Worm (Caenorhabditis elegans) whole organism, L1 larva: ENCODE results near the gene R06F6.14.
A peak's percentile ranks its signal among the peaks of the same experiment; 100 is the strongest.

Experiments used
- C04F5.9 ChIP-seq: sonication (generic microtip); optimal IDR thresholded peaks from 2 replicates; lab custom pipeline; 2016; ENCODE audit warnings: missing genetic modification characterization, missing compliant biosample characterization
- C16A3.4 ChIP-seq: fragments of 150-350 bp; optimal IDR thresholded peaks from 2 replicates; lab custom pipeline; 2014; ENCODE audit warnings: missing biosample characterization, missing genetic modification characterization
- Y116A8C.19 ChIP-seq: sonication (generic microtip); optimal IDR thresholded peaks from 2 replicates; lab custom pipeline; 2016; ENCODE audit warnings: missing compliant biosample characterization, missing genetic modification characterization, borderline replicate concordance
- alr-1 ChIP-seq: fragments of 200-800 bp; sonication (Bioruptor generic); optimal IDR thresholded peaks from 2 replicates; lab custom pipeline; 2018; ENCODE audit warnings: borderline replicate concordance, mild to moderate bottlenecking, missing genetic modification characterization, missing compliant biosample characterization
- aly-2 ChIP-seq: fragments of 150-350 bp; optimal IDR thresholded peaks from 2 replicates; lab custom pipeline; 2014; ENCODE audit warnings: missing biosample characterization, missing genetic modification characterization
- ama-1 ChIP-seq: fragments of 150-350 bp; optimal IDR thresholded peaks from 2 replicates; lab custom pipeline; 2014
- blmp-1 ChIP-seq: fragments of 150-350 bp; optimal IDR thresholded peaks from 2 replicates; lab custom pipeline; 2014; ENCODE audit warnings: missing biosample characterization, missing genetic modification characterization
- ceh-8 ChIP-seq: fragments of 200-800 bp; sonication (Bioruptor generic); optimal IDR thresholded peaks from 2 replicates; lab custom pipeline; 2018; ENCODE audit warnings: mild to moderate bottlenecking, missing genetic modification characterization, moderate library complexity, missing compliant biosample characterization
- dsc-1 ChIP-seq: sonication (generic microtip); optimal IDR thresholded peaks from 2 replicates; lab custom pipeline; 2016; ENCODE audit warnings: mild to moderate bottlenecking, missing genetic modification characterization, missing compliant biosample characterization
- efl-1 ChIP-seq, 4 experiments: fragments of 150-350 bp; optimal IDR thresholded peaks in 3 of 4; peaks in 1 of 4; 1 replicate in 1 of 4; 2 replicates in 3 of 4; lab custom pipeline; 2014; ENCODE audit warnings: missing biosample characterization in 2 of 4, missing genetic modification characterization in 2 of 4, missing genetic modification reagents in 2 of 4
- egl-13 ChIP-seq: sonication (generic microtip); optimal IDR thresholded peaks from 2 replicates; lab custom pipeline; 2016; ENCODE audit warnings: missing genotype, missing genetic modification reagents, missing genetic modification characterization, missing compliant biosample characterization
- elt-2 ChIP-seq: sonication (generic microtip); optimal IDR thresholded peaks from 2 replicates; lab custom pipeline; 2016; ENCODE audit warnings: missing genetic modification characterization, mild to moderate bottlenecking, inconsistent platforms, missing compliant biosample characterization, missing genetic modification reagents
- elt-3 ChIP-seq, 6 experiments: fragments of 150-350 bp in 1 of 6; sonication (generic microtip); optimal IDR thresholded peaks; 2 replicates each; lab custom pipeline; 2017 to 2018; ENCODE audit warnings: missing biosample characterization in 6 of 6, missing genetic modification characterization in 6 of 6, inconsistent platforms in 1 of 6
- ets-5 ChIP-seq: fragments of 200-800 bp; sonication (Bioruptor generic); IDR thresholded peaks from 2 replicates; pipeline ENCODE4 v1.3.6; 2022; ENCODE audit warnings: missing genetic modification characterization, missing compliant biosample characterization
- fkh-10 ChIP-seq: sonication (generic microtip); optimal IDR thresholded peaks from 2 replicates; lab custom pipeline; 2017; ENCODE audit warnings: missing biosample characterization, missing genetic modification reagents, missing genetic modification characterization
- fkh-4 ChIP-seq: sonication (generic microtip); optimal IDR thresholded peaks from 2 replicates; lab custom pipeline; 2016; ENCODE audit warnings: missing compliant biosample characterization, missing genetic modification characterization, borderline replicate concordance
- grh-1 ChIP-seq: fragments of 200-800 bp; sonication (Bioruptor generic); IDR thresholded peaks from 2 replicates; pipeline ENCODE4 v1.3.6; 2022; ENCODE audit warnings: missing genetic modification reagents, missing genetic modification characterization, missing compliant biosample characterization
- hpl-2 ChIP-seq: fragments of 150-350 bp; optimal IDR thresholded peaks from 2 replicates; lab custom pipeline; 2014; ENCODE audit warnings: missing biosample characterization, missing genetic modification reagents, missing genetic modification characterization
- isw-1 ChIP-seq: fragments of 200-800 bp; sonication (Bioruptor generic); IDR thresholded peaks from 2 replicates; pipeline ENCODE4 v1.3.6; 2022; ENCODE audit warnings: missing genetic modification characterization, missing compliant biosample characterization
- jun-1 ChIP-seq: fragments of 150-350 bp; optimal IDR thresholded peaks from 2 replicates; lab custom pipeline; 2014; ENCODE audit warnings: missing biosample characterization, missing genetic modification reagents, missing genetic modification characterization
- lin-13 ChIP-seq: fragments of 150-350 bp; optimal IDR thresholded peaks from 2 replicates; lab custom pipeline; 2014; ENCODE audit warnings: missing biosample characterization, missing genetic modification reagents, missing genetic modification characterization
- lin-35 ChIP-seq, 2 experiments: fragments of 150-350 bp; optimal IDR thresholded peaks; 2 replicates each; lab custom pipeline; 2014; ENCODE audit warnings: missing biosample characterization in 2 of 2, missing genetic modification characterization in 2 of 2, missing genetic modification reagents in 2 of 2
- lir-3 ChIP-seq: sonication (generic microtip); optimal IDR thresholded peaks from 2 replicates; lab custom pipeline; 2016; ENCODE audit warnings: mild to moderate bottlenecking, missing genetic modification characterization, moderate library complexity, missing compliant biosample characterization; ENCODE audit not compliant: poor library complexity
- lsy-2 ChIP-seq, 2 experiments: fragments of 150-350 bp; optimal IDR thresholded peaks; 2 replicates each; lab custom pipeline; 2014; ENCODE audit warnings: missing biosample characterization in 2 of 2, missing genetic modification characterization in 2 of 2
- mdl-1 ChIP-seq, 2 experiments: fragments of 150-350 bp; optimal IDR thresholded peaks; 2 replicates each; lab custom pipeline; 2014 to 2017; ENCODE audit warnings: missing biosample characterization in 2 of 2, missing genetic modification characterization in 2 of 2, inconsistent platforms in 1 of 2
- mef-2 ChIP-seq: fragments of 150-350 bp; optimal IDR thresholded peaks from 2 replicates; lab custom pipeline; 2014; ENCODE audit warnings: missing biosample characterization, missing genetic modification characterization
- mep-1 ChIP-seq: fragments of 150-350 bp; optimal IDR thresholded peaks from 2 replicates; lab custom pipeline; 2014; ENCODE audit warnings: missing biosample characterization, missing genetic modification characterization
- nhr-11 ChIP-seq: fragments of 150-350 bp; optimal IDR thresholded peaks from 2 replicates; lab custom pipeline; 2014; ENCODE audit warnings: missing biosample characterization, missing genetic modification characterization
- nhr-20 ChIP-seq: sonication (generic microtip); optimal IDR thresholded peaks from 2 replicates; lab custom pipeline; 2016; ENCODE audit warnings: mild to moderate bottlenecking, missing genetic modification characterization, missing compliant biosample characterization
- nhr-237 ChIP-seq: fragments of 150-350 bp; optimal IDR thresholded peaks from 2 replicates; lab custom pipeline; 2014; ENCODE audit warnings: missing biosample characterization, missing genetic modification characterization
- nhr-47 ChIP-seq: sonication (generic microtip); optimal IDR thresholded peaks from 2 replicates; lab custom pipeline; 2016; ENCODE audit warnings: mild to moderate bottlenecking, missing genetic modification characterization, moderate library complexity, missing compliant biosample characterization
- nhr-71 ChIP-seq: sonication (generic microtip); optimal IDR thresholded peaks from 2 replicates; lab custom pipeline; 2016; ENCODE audit warnings: mild to moderate bottlenecking, missing genetic modification characterization, moderate library complexity, missing compliant biosample characterization
- nhr-77 ChIP-seq: fragments of 150-350 bp; optimal IDR thresholded peaks from 2 replicates; lab custom pipeline; 2014; ENCODE audit warnings: missing biosample characterization, missing genetic modification characterization
- nhr-85 ChIP-seq: sonication (generic microtip); peaks from one replicate; lab custom pipeline; 2016; ENCODE audit warnings: missing genetic modification characterization, inconsistent platforms, missing compliant biosample characterization
- nhr-90 ChIP-seq: sonication (generic microtip); optimal IDR thresholded peaks from 2 replicates; lab custom pipeline; 2016; ENCODE audit warnings: mild to moderate bottlenecking, missing genetic modification characterization, missing compliant biosample characterization; ENCODE audit not compliant: poor library complexity
- pag-3 ChIP-seq: sonication (generic microtip); optimal IDR thresholded peaks from 2 replicates; lab custom pipeline; 2017; ENCODE audit warnings: missing genetic modification characterization, mild to moderate bottlenecking, missing compliant biosample characterization, antibody characterized with exemption, borderline replicate concordance; ENCODE audit not compliant: insufficient read depth
- pax-3 ChIP-seq: fragments of 200-800 bp; sonication (Bioruptor generic); optimal IDR thresholded peaks from 2 replicates; lab custom pipeline; 2018; ENCODE audit warnings: mild to moderate bottlenecking, missing genetic modification characterization, moderate library complexity, missing compliant biosample characterization
- pqm-1 ChIP-seq: sonication (generic microtip); optimal IDR thresholded peaks from 3 replicates; lab custom pipeline; 2017; ENCODE audit warnings: missing biosample characterization, missing genetic modification characterization
- rnt-1 ChIP-seq: sonication (generic microtip); optimal IDR thresholded peaks from 2 replicates; lab custom pipeline; 2016; ENCODE audit warnings: mild to moderate bottlenecking, missing genetic modification characterization, moderate library complexity, missing compliant biosample characterization
- skn-1 ChIP-seq: fragments of 150-350 bp; optimal IDR thresholded peaks from 2 replicates; lab custom pipeline; 2014; ENCODE audit warnings: missing biosample characterization, missing genetic modification characterization
- snpc-4 ChIP-seq: fragments of 150-350 bp; optimal IDR thresholded peaks from 2 replicates; lab custom pipeline; 2014; ENCODE audit warnings: missing biosample characterization, missing genetic modification characterization
- snu-23 ChIP-seq: sonication (generic microtip); optimal IDR thresholded peaks from 2 replicates; lab custom pipeline; 2016; ENCODE audit warnings: missing genetic modification characterization, missing compliant biosample characterization
- sup-37 ChIP-seq: fragments of 200-800 bp; sonication (Bioruptor generic); optimal IDR thresholded peaks from 2 replicates; lab custom pipeline; 2018; ENCODE audit warnings: mild to moderate bottlenecking, missing genetic modification characterization, missing compliant biosample characterization
- swsn-7 ChIP-seq: sonication (generic microtip); optimal IDR thresholded peaks from 2 replicates; lab custom pipeline; 2016; ENCODE audit warnings: missing genetic modification characterization, missing compliant biosample characterization
- tbx-2 ChIP-seq: sonication (generic microtip); optimal IDR thresholded peaks from 2 replicates; lab custom pipeline; 2016; ENCODE audit warnings: missing genetic modification characterization, missing compliant biosample characterization
- unc-130 ChIP-seq: fragments of 150-350 bp; optimal IDR thresholded peaks from 2 replicates; lab custom pipeline; 2017; ENCODE audit warnings: missing biosample characterization, missing genetic modification characterization, inconsistent platforms
- unc-30 ChIP-seq: sonication (generic microtip); optimal IDR thresholded peaks from 2 replicates; lab custom pipeline; 2017; ENCODE audit warnings: missing biosample characterization, missing genetic modification characterization
- unc-86 ChIP-seq: sonication (generic microtip); optimal IDR thresholded peaks from 2 replicates; lab custom pipeline; 2016; ENCODE audit warnings: missing genetic modification characterization, missing compliant biosample characterization
- unc-98 ChIP-seq: fragments of 200-800 bp; sonication (Bioruptor generic); IDR thresholded peaks from 2 replicates; pipeline ENCODE4 v1.3.6; 2022; ENCODE audit warnings: missing genetic modification characterization, missing compliant biosample characterization
- xbp-1 ChIP-seq: sonication (generic microtip); optimal IDR thresholded peaks from 2 replicates; lab custom pipeline; 2016; ENCODE audit warnings: missing genetic modification characterization, missing compliant biosample characterization
- zag-1 ChIP-seq: fragments of 150-350 bp; optimal IDR thresholded peaks from 2 replicates; lab custom pipeline; 2014; ENCODE audit warnings: missing biosample characterization, missing genetic modification characterization
- zip-4 ChIP-seq: fragments of 200-800 bp; sonication (Bioruptor generic); optimal IDR thresholded peaks from 2 replicates; lab custom pipeline; 2018; ENCODE audit warnings: mild to moderate bottlenecking, missing genetic modification characterization, moderate library complexity, missing compliant biosample characterization

The R06F6.14 gene

DNA sequence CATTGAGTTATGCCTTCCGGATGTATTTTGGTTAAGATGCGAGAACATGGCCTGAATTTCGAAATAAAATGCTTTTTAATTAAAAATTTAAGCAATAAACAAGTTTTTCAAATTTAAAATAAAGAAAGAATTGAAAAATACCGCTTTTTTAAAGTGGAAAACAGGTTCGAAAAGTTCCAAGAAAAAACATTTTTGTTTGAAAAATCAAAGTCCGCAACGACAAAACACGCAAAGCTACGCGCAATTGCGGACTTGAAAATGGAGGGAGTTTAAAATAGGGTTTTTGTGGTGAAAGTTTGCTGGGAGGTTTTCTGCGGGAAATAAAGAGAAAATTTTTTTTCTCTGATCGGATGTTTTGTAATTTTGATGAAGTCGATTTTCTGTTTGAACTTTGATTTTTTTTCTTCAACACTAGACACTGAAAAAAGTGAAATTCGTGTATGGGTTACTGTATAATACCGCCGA lies 10.6 kb upstream of the R06F6.14 start, which contains the start of gene npp-19:
Gene npp-19, minus strand, starts transcription at position 51 of the 465 bp plus-strand sequence.
- TF ChIP-seq fkh-10: no peak
- TF ChIP-seq nhr-85: peak; percentile 80
- peak; percentile 6 for TF ChIP-seq zag-1 (tag; lab: Kevin White, UChicago)
- no peak for TF ChIP-seq mef-2 (tag; lab: Kevin White, UChicago)
- peak; percentile 70 for TF ChIP-seq swsn-7 (tag; lab: Kevin White, UChicago)
- peak; percentile 20 for TF ChIP-seq ceh-8 (GFP tag; lab: Kevin White, UChicago)
- TF ChIP-seq Y116A8C.19 (tag; lab: Kevin White, UChicago): no peak
- peak; percentile 99 for TF ChIP-seq efl-1 (optimal IDR thresholded peaks at IDR 0.05; lab: Kevin White, UChicago)
- peak; percentile 99 to 100 for TF ChIP-seq efl-1 (GFP tag; optimal IDR thresholded peaks at IDR 0.05 in 1 of 2; lab: Kevin White, UChicago)
- TF ChIP-seq unc-86: peak; percentile 12
- no peak for TF ChIP-seq pag-3
- no peak for TF ChIP-seq ets-5
- TF ChIP-seq snpc-4: peak; percentile 61
- peak; percentile 30 for TF ChIP-seq jun-1 (tag; lab: Kevin White, UChicago)
- TF ChIP-seq unc-98: no peak
- TF ChIP-seq unc-30 (tag; lab: Kevin White, UChicago): no peak
- TF ChIP-seq pax-3 (tag; lab: Kevin White, UChicago): no peak
- TF ChIP-seq nhr-71 (tag; lab: Kevin White, UChicago): peak; percentile 76
- TF ChIP-seq C16A3.4 (tag; lab: Kevin White, UChicago): peak; percentile 62
- TF ChIP-seq nhr-77: peak; percentile 56
- peak; percentile 47 for TF ChIP-seq nhr-90
- TF ChIP-seq dsc-1 (tag; lab: Kevin White, UChicago): peak; percentile 58
- TF ChIP-seq egl-13 (tag; lab: Kevin White, UChicago): peak; percentile 25
- TF ChIP-seq blmp-1 (tag; lab: Kevin White, UChicago): peak; percentile 81
- TF ChIP-seq nhr-47 (tag; lab: Kevin White, UChicago): peak; percentile 81
- peak; percentile 84 for TF ChIP-seq mep-1 (tag; lab: Kevin White, UChicago)
- peak in 1 of 2 experiments; percentile 58 for TF ChIP-seq mdl-1 (tag; optimal IDR thresholded peaks at IDR 0.05; lab: Kevin White, UChicago)
- no peak for TF ChIP-seq fkh-4
- TF ChIP-seq elt-2 (tag; lab: Kevin White, UChicago): peak; percentile 16
- peak; percentile 71 for TF ChIP-seq skn-1 (tag; lab: Kevin White, UChicago)
- TF ChIP-seq isw-1 (GFP tag; lab: Robert Waterston, UW): peak; percentile 53
- peak; percentile 77 for TF ChIP-seq aly-2 (tag; lab: Kevin White, UChicago)
- no peak for TF ChIP-seq zip-4 (GFP tag; lab: Kevin White, UChicago)
- peak; percentile 67 for TF ChIP-seq C04F5.9 (tag; lab: Kevin White, UChicago)
- peak; percentile 23 for TF ChIP-seq lir-3 (tag; lab: Kevin White, UChicago)
- peak; percentile 83 to 88 for TF ChIP-seq lsy-2 (tag; optimal IDR thresholded peaks at IDR 0.05; lab: Kevin White, UChicago)
- TF ChIP-seq sup-37 (GFP tag; lab: Kevin White, UChicago): no peak
- peak; percentile 81 for TF ChIP-seq rnt-1 (tag; lab: Kevin White, UChicago)
- peak; percentile 35 for TF ChIP-seq nhr-11 (tag; lab: Kevin White, UChicago)
- TF ChIP-seq alr-1 (tag; lab: Kevin White, UChicago): no peak
- peak; percentile 6 for TF ChIP-seq ama-1 (lab: Kevin White, UChicago)
- TF ChIP-seq hpl-2 (GFP tag; lab: Kevin White, UChicago): peak; percentile 33
- peak; percentile 67 for TF ChIP-seq tbx-2 (tag; lab: Kevin White, UChicago)
- peak; percentile 98 to 99 for TF ChIP-seq lin-35 (GFP tag; optimal IDR thresholded peaks at IDR 0.05; lab: Kevin White, UChicago)
- peak; percentile 72 for TF ChIP-seq xbp-1 (tag; lab: Kevin White, UChicago)
- TF ChIP-seq snu-23: peak; percentile 83
- TF ChIP-seq unc-130: peak; percentile 34
- peak; percentile 63 for TF ChIP-seq lin-13
- TF ChIP-seq nhr-237: no peak
- no peak for TF ChIP-seq grh-1 (GFP tag; lab: Robert Waterston, UW)
- TF ChIP-seq elt-3 (tag; optimal IDR thresholded peaks at IDR 0.05; lab: Kevin White, UChicago): peak in 2 of 6 experiments; percentile 68 to 70
- peak; percentile 69 for TF ChIP-seq nhr-20 (tag; lab: Kevin White, UChicago)
- TF ChIP-seq pqm-1: no peak
